Worm (Caenorhabditis elegans) whole organism, young adult: ENCODE measurements around the gene trx-2.

ENCODE experiments used
- B0019.2 ChIP-seq: fragments of 200-800 bp; sonication (Bioruptor generic); conservative IDR thresholded peaks from 2 replicates; pipeline ENCODE4 v1.3.6; 2022; ENCODE audit warnings: missing genetic modification reagents, missing genetic modification characterization, missing compliant biosample characterization
- C06A6.2 ChIP-seq: fragments of 200-800 bp; sonication (Bioruptor generic); conservative IDR thresholded peaks from 2 replicates; pipeline ENCODE4 v1.3.6; 2022; ENCODE audit warnings: missing genetic modification characterization, missing compliant biosample characterization
- D2030.7 ChIP-seq: fragments of 200-800 bp; sonication (Bioruptor generic); IDR thresholded peaks from 2 replicates; pipeline ENCODE4 v1.3.6; 2022; ENCODE audit warnings: missing genetic modification reagents, missing genetic modification characterization, missing compliant biosample characterization
- F33H1.4 ChIP-seq: fragments of 200-800 bp; sonication (Bioruptor generic); IDR thresholded peaks from 2 replicates; pipeline ENCODE4 v1.3.6; 2022; ENCODE audit warnings: missing genetic modification reagents, missing genetic modification characterization, missing compliant biosample characterization
- F37B4.10 ChIP-seq: fragments of 200-800 bp; sonication (Bioruptor generic); IDR thresholded peaks from 2 replicates; pipeline ENCODE4 v1.3.6; 2022; ENCODE audit warnings: missing genetic modification characterization, missing compliant biosample characterization
- F52B5.7 ChIP-seq: sonication (generic microtip); optimal IDR thresholded peaks from 2 replicates; lab custom pipeline; 2016; ENCODE audit warnings: mild to moderate bottlenecking, missing genetic modification characterization, missing compliant biosample characterization
- F57A8.1 ChIP-seq: fragments of 200-800 bp; sonication (Bioruptor generic); optimal IDR thresholded peaks from 2 replicates; lab custom pipeline; 2018; ENCODE audit warnings: mild to moderate bottlenecking, missing genetic modification characterization, moderate library complexity, missing compliant biosample characterization
- K11D2.4 ChIP-seq: fragments of 200-800 bp; sonication (Bioruptor generic); IDR thresholded peaks from 2 replicates; pipeline ENCODE4 v1.3.6; 2022; ENCODE audit warnings: missing genetic modification reagents, missing genetic modification characterization, missing compliant biosample characterization
- Y56A3A.18 ChIP-seq: fragments of 200-800 bp; sonication (Bioruptor generic); IDR thresholded peaks from 2 replicates; pipeline ENCODE4 v1.3.6; 2022; ENCODE audit warnings: missing genetic modification reagents, missing genetic modification characterization, missing compliant biosample characterization
- Y79H2A.3 ChIP-seq: fragments of 200-800 bp; sonication (Bioruptor generic); conservative IDR thresholded peaks from 2 replicates; pipeline ENCODE4 v1.3.6; 2022; ENCODE audit warnings: missing genetic modification reagents, missing genetic modification characterization, missing compliant biosample characterization
- akir-1 ChIP-seq: fragments of 200-800 bp; sonication (Bioruptor generic); optimal IDR thresholded peaks from 2 replicates; lab custom pipeline; 2018; ENCODE audit warnings: mild to moderate bottlenecking, missing genetic modification characterization, moderate library complexity, missing compliant biosample characterization
- aptf-3 ChIP-seq: fragments of 200-800 bp; sonication (Bioruptor generic); IDR thresholded peaks from 2 replicates; pipeline ENCODE4 v1.3.6; 2022; ENCODE audit warnings: missing genetic modification characterization, missing compliant biosample characterization
- atf-7 ChIP-seq: sonication (generic microtip); optimal IDR thresholded peaks from 2 replicates; lab custom pipeline; 2017; ENCODE audit warnings: mild to moderate bottlenecking, missing genetic modification characterization, missing compliant biosample characterization
- athp-1 ChIP-seq: sonication (generic microtip); optimal IDR thresholded peaks from 2 replicates; lab custom pipeline; 2017; ENCODE audit warnings: mild to moderate bottlenecking, missing genetic modification characterization, missing compliant biosample characterization
- attf-3 ChIP-seq: fragments of 200-800 bp; sonication (Bioruptor generic); conservative IDR thresholded peaks from 2 replicates; pipeline ENCODE4 v1.3.6; 2022; ENCODE audit warnings: missing genetic modification reagents, missing genetic modification characterization, missing compliant biosample characterization
- bed-1 ChIP-seq: fragments of 200-800 bp; sonication (Bioruptor generic); IDR thresholded peaks from 2 replicates; pipeline ENCODE4 v1.3.6; 2022; ENCODE audit warnings: missing genetic modification reagents, missing genetic modification characterization, missing compliant biosample characterization
- ccch-3 ChIP-seq: fragments of 200-800 bp; sonication (Bioruptor generic); optimal IDR thresholded peaks from 2 replicates; lab custom pipeline; 2018; ENCODE audit warnings: mild to moderate bottlenecking, missing genetic modification characterization, missing compliant biosample characterization
- cebp-1 ChIP-seq, 2 experiments: fragments of 200-800 bp in 1 of 2; sonication (Bioruptor generic) in 1 of 2; sonication (generic microtip) in 1 of 2; IDR thresholded peaks in 1 of 2; optimal IDR thresholded peaks in 1 of 2; 2 replicates each; pipeline versions ENCODE4 v1.3.6 to Lab custom; 2017 to 2022; ENCODE audit warnings: missing compliant biosample characterization in 2 of 2, missing genetic modification characterization in 2 of 2, mild to moderate bottlenecking in 1 of 2, missing genetic modification reagents in 1 of 2, moderate library complexity in 1 of 2
- cebp-2 ChIP-seq: fragments of 200-800 bp; sonication (Bioruptor generic); IDR thresholded peaks from 2 replicates; pipeline ENCODE4 v1.3.6; 2022; ENCODE audit warnings: missing genetic modification characterization, missing compliant biosample characterization
- ceh-58 ChIP-seq: fragments of 200-800 bp; sonication (Bioruptor generic); IDR thresholded peaks from 2 replicates; pipeline ENCODE4 v1.3.6; 2022; ENCODE audit warnings: missing genetic modification characterization, missing compliant biosample characterization
- ceh-79 ChIP-seq: sonication (generic microtip); optimal IDR thresholded peaks from 2 replicates; lab custom pipeline; 2017; ENCODE audit warnings: mild to moderate bottlenecking, missing genetic modification characterization, missing compliant biosample characterization
- die-1 ChIP-seq: sonication (generic microtip); optimal IDR thresholded peaks from 2 replicates; lab custom pipeline; 2016; ENCODE audit warnings: missing genotype, mild to moderate bottlenecking, missing genetic modification characterization, missing compliant biosample characterization
- egl-18 ChIP-seq: fragments of 200-800 bp; sonication (Bioruptor generic); IDR thresholded peaks from 2 replicates; pipeline ENCODE4 v1.3.6; 2022; ENCODE audit warnings: missing genetic modification reagents, missing genetic modification characterization, missing compliant biosample characterization
- egrh-3 ChIP-seq: fragments of 200-800 bp; sonication (Bioruptor generic); IDR thresholded peaks from 2 replicates; pipeline ENCODE4 v1.3.6; 2022; ENCODE audit warnings: missing genetic modification reagents, missing genetic modification characterization, missing compliant biosample characterization
- ets-4 ChIP-seq: fragments of 200-800 bp; sonication (Bioruptor generic); optimal IDR thresholded peaks from 2 replicates; lab custom pipeline; 2018; ENCODE audit warnings: mild to moderate bottlenecking, missing genetic modification characterization, missing compliant biosample characterization
- fkh-3 ChIP-seq: sonication (generic microtip); optimal IDR thresholded peaks from 2 replicates; lab custom pipeline; 2016; ENCODE audit warnings: mild to moderate bottlenecking, missing genetic modification characterization, missing compliant biosample characterization
- him-1 ChIP-seq: sonication (generic microtip); optimal IDR thresholded peaks from 2 replicates; lab custom pipeline; 2016; ENCODE audit warnings: missing genotype, missing genetic modification reagents, missing genetic modification characterization, missing compliant biosample characterization
- hlh-12 ChIP-seq: sonication (generic microtip); optimal IDR thresholded peaks from 2 replicates; lab custom pipeline; 2016; ENCODE audit warnings: missing genetic modification characterization, missing compliant biosample characterization
- hlh-26 ChIP-seq: fragments of 200-800 bp; sonication (Bioruptor generic); conservative IDR thresholded peaks from 2 replicates; pipeline ENCODE4 v1.3.6; 2022; ENCODE audit warnings: missing genetic modification reagents, missing genetic modification characterization, missing compliant biosample characterization
- hmg-1.2 ChIP-seq: fragments of 200-800 bp; sonication (Bioruptor generic); IDR thresholded peaks from 2 replicates; pipeline ENCODE4 v1.3.6; 2022; ENCODE audit warnings: missing genetic modification reagents, missing genetic modification characterization, missing compliant biosample characterization
- hrde-1 ChIP-seq: sonication (generic microtip); optimal IDR thresholded peaks from 2 replicates; lab custom pipeline; 2016; ENCODE audit warnings: missing genetic modification characterization, mild to moderate bottlenecking, missing compliant biosample characterization, moderate library complexity, missing genotype, missing genetic modification reagents, borderline replicate concordance
- hsf-1 ChIP-seq: fragments of 200-800 bp; sonication (Bioruptor generic); IDR thresholded peaks from 2 replicates; pipeline ENCODE4 v1.3.6; 2022; ENCODE audit warnings: missing genetic modification reagents, missing genetic modification characterization, missing compliant biosample characterization
- let-526 ChIP-seq: fragments of 200-800 bp; sonication (Bioruptor generic); IDR thresholded peaks from 2 replicates; pipeline ENCODE4 v1.3.6; 2022; ENCODE audit warnings: missing genetic modification reagents, missing genetic modification characterization, missing compliant biosample characterization
- let-607 ChIP-seq, 2 experiments: fragments of 200-800 bp in 1 of 2; sonication (Bioruptor generic) in 1 of 2; sonication (generic microtip) in 1 of 2; optimal IDR thresholded peaks; 2 replicates each; lab custom pipeline; 2016 to 2018; ENCODE audit warnings: mild to moderate bottlenecking in 2 of 2, missing compliant biosample characterization in 2 of 2, missing genetic modification characterization in 2 of 2, moderate library complexity in 2 of 2, missing genotype in 1 of 2
- lin-35 ChIP-seq, 3 experiments: fragments of 150-350 bp in 2 of 3; sonication (generic microtip) in 1 of 3; optimal IDR thresholded peaks; 2 replicates each; lab custom pipeline; 2014 to 2018; ENCODE audit warnings: missing biosample characterization in 3 of 3, missing genetic modification characterization in 3 of 3, missing genetic modification reagents in 3 of 3
- lin-40 ChIP-seq: sonication (generic microtip); optimal IDR thresholded peaks from 2 replicates; lab custom pipeline; 2016; ENCODE audit warnings: missing genetic modification characterization, mild to moderate bottlenecking, missing compliant biosample characterization, missing genotype, missing genetic modification reagents
- madf-6 ChIP-seq: fragments of 200-800 bp; sonication (Bioruptor generic); IDR thresholded peaks from 2 replicates; pipeline ENCODE4 v1.3.6; 2022; ENCODE audit warnings: missing genetic modification reagents, missing genetic modification characterization, missing compliant biosample characterization
- mcd-1 ChIP-seq: fragments of 200-800 bp; sonication (Bioruptor generic); IDR thresholded peaks from 2 replicates; pipeline ENCODE4 v1.3.6; 2022; ENCODE audit warnings: missing genetic modification reagents, missing genetic modification characterization, missing compliant biosample characterization
- nfya-1 ChIP-seq: sonication (generic microtip); optimal IDR thresholded peaks from 2 replicates; lab custom pipeline; 2017; ENCODE audit warnings: antibody characterized with exemption, missing compliant biosample characterization, missing genetic modification characterization, borderline replicate concordance; ENCODE audit not compliant: insufficient read depth
- nhr-27 ChIP-seq: fragments of 200-800 bp; sonication (Bioruptor generic); optimal IDR thresholded peaks from 2 replicates; lab custom pipeline; 2018; ENCODE audit warnings: mild to moderate bottlenecking, missing genetic modification characterization, moderate library complexity, missing compliant biosample characterization
- rcor-1 ChIP-seq: fragments of 200-800 bp; sonication (Bioruptor generic); IDR thresholded peaks from 2 replicates; pipeline ENCODE4 v1.3.6; 2022; ENCODE audit warnings: missing genetic modification reagents, missing genetic modification characterization, missing compliant biosample characterization
- rec-8 ChIP-seq, 2 experiments: sonication (generic microtip); optimal IDR thresholded peaks; 2 replicates each; lab custom pipeline; 2016; ENCODE audit warnings: mild to moderate bottlenecking in 2 of 2, missing genetic modification characterization in 2 of 2, missing genetic modification reagents in 2 of 2, missing genotype in 2 of 2, missing biosample characterization in 1 of 2, missing compliant biosample characterization in 1 of 2, moderate library complexity in 1 of 2
- sdz-38 ChIP-seq: sonication (generic microtip); optimal IDR thresholded peaks from 2 replicates; lab custom pipeline; 2016; ENCODE audit warnings: missing genotype, missing genetic modification characterization, missing compliant biosample characterization
- somi-1 ChIP-seq: fragments of 200-800 bp; sonication (Bioruptor generic); optimal IDR thresholded peaks from 2 replicates; lab custom pipeline; 2018; ENCODE audit warnings: mild to moderate bottlenecking, missing genetic modification characterization, missing compliant biosample characterization
- tbp1 ChIP-seq: fragments of 200-800 bp; sonication (Bioruptor generic); optimal IDR thresholded peaks from 2 replicates; lab custom pipeline; 2018; ENCODE audit warnings: mild to moderate bottlenecking, missing genetic modification characterization, missing compliant biosample characterization
- unc-130 ChIP-seq: sonication (generic microtip); optimal IDR thresholded peaks from 2 replicates; lab custom pipeline; 2016; ENCODE audit warnings: missing genetic modification reagents, missing genetic modification characterization, missing compliant biosample characterization
- unc-62 ChIP-seq: fragments of 150-350 bp; optimal IDR thresholded peaks from 2 replicates; lab custom pipeline; 2014; ENCODE audit warnings: missing biosample characterization, missing genetic modification reagents, missing genetic modification characterization

trx-2 gene

DNA sequence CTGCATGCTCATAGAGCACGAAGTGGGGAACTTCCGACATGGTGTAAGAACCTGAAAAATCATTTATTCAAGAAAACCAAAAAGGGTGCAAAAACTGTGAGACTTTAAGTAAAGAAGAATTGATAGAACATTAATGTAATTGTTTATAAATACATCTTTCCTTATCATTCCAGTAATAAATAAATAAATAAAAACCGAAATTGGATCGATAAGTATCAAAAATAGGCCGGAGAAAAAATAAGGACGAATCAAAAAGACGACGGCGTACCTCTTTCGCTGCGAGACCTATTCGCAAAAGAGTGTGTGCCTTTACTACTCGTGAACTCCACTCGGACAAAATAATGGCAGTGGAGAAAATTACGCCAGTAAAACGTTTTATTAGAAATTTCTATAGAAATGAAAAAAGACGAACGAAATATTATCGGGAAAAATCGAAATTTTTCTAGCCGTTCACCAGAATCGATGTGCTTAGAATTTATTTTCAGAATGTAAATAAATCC is 38.5 kb downstream of the trx-2 start, which contains the start of gene nol-56 (continued):
- TF ChIP-seq akir-1 (GFP tag; lab: Kevin White, UChicago): no peak
- peak; percentile 78 for TF ChIP-seq mcd-1 (GFP tag; lab: Robert Waterston, UW)
- TF ChIP-seq D2030.7: peak; percentile 53
- 0 out of 2 replicates have a peak, but pooled peaks have one; percentile 10 for TF ChIP-seq hmg-1.2 (GFP tag; lab: Robert Waterston, UW)
- 0 out of 2 replicates have a peak, but pooled peaks have one; percentile 25 for TF ChIP-seq let-526
- no peak for TF ChIP-seq atf-7 (tag; lab: Kevin White, UChicago)
- TF ChIP-seq fkh-3 (tag; lab: Kevin White, UChicago): no peak
- peak; percentile 49 for TF ChIP-seq unc-130 (GFP tag; lab: Kevin White, UChicago)
- TF ChIP-seq ccch-3 (GFP tag; lab: Kevin White, UChicago): no peak
- TF ChIP-seq egl-18 (GFP tag; lab: Robert Waterston, UW): no peak
- TF ChIP-seq F57A8.1: no peak
- 0 out of 2 replicates have a peak, but pooled peaks have one; percentile 15 for TF ChIP-seq rcor-1 (GFP tag; lab: Robert Waterston, UW)
- TF ChIP-seq C06A6.2 (GFP tag; lab: Robert Waterston, UW): no peak
- TF ChIP-seq let-607 (tag; optimal IDR thresholded peaks at IDR 0.05; lab: Kevin White, UChicago): peak in 1 of 2 experiments; percentile 60
- no peak for TF ChIP-seq somi-1 (GFP tag; lab: Kevin White, UChicago)
- TF ChIP-seq hlh-12 (tag; lab: Kevin White, UChicago): no peak
- TF ChIP-seq tbp1: peak; percentile 47
- TF ChIP-seq hrde-1 (tag; lab: Kevin White, UChicago): peak; percentile 13
- no peak for TF ChIP-seq unc-62
- TF ChIP-seq rec-8 (tag; optimal IDR thresholded peaks at IDR 0.05; lab: Kevin White, UChicago): no peak
- no peak for TF ChIP-seq F52B5.7 (tag; lab: Kevin White, UChicago)
- no peak for TF ChIP-seq Y56A3A.18
- no peak for TF ChIP-seq B0019.2 (GFP tag; lab: Robert Waterston, UW)
- TF ChIP-seq nfya-1 (tag; lab: Kevin White, UChicago): no peak
- no peak for TF ChIP-seq cebp-2
- no peak for TF ChIP-seq die-1 (tag; lab: Kevin White, UChicago)
- TF ChIP-seq lin-35 (GFP tag; optimal IDR thresholded peaks at IDR 0.05; lab: Kevin White, UChicago): peak in 1 of 3 experiments; percentile 71
- TF ChIP-seq attf-3 (GFP tag; lab: Robert Waterston, UW): peak; percentile 32; the same call in 1 of the 2 replicates
- TF ChIP-seq aptf-3 (GFP tag; lab: Robert Waterston, UW): no peak
- no peak for TF ChIP-seq sdz-38
- peak; percentile 71 for TF ChIP-seq lin-40 (tag; lab: Kevin White, UChicago)
- no peak for TF ChIP-seq K11D2.4 (GFP tag; lab: Robert Waterston, UW)
- TF ChIP-seq athp-1 (tag; lab: Kevin White, UChicago): peak; percentile 2
- TF ChIP-seq ceh-79: no peak
- no peak for TF ChIP-seq him-1 (tag; lab: Kevin White, UChicago)
- no peak for TF ChIP-seq hlh-26 (GFP tag; lab: Robert Waterston, UW)
- no peak for TF ChIP-seq Y79H2A.3
- no peak for TF ChIP-seq nhr-27 (tag; lab: Kevin White, UChicago)
- TF ChIP-seq cebp-1 (GFP tag; IDR thresholded peaks at IDR 0.05; lab: Robert Waterston, UW): no peak
- peak; percentile 53 for TF ChIP-seq cebp-1 (tag; optimal IDR thresholded peaks at IDR 0.05; lab: Kevin White, UChicago)
- no peak for TF ChIP-seq ceh-58 (GFP tag; lab: Robert Waterston, UW)
- TF ChIP-seq F37B4.10 (GFP tag; lab: Robert Waterston, UW): no peak
- peak; percentile 95 for TF ChIP-seq F33H1.4 (GFP tag; lab: Robert Waterston, UW)
- TF ChIP-seq ets-4 (GFP tag; lab: Kevin White, UChicago): no peak
- TF ChIP-seq bed-1: no peak
- peak; percentile 51; the same call in 1 of the 2 replicates for TF ChIP-seq madf-6 (GFP tag; lab: Robert Waterston, UW)
- no peak for TF ChIP-seq egrh-3 (GFP tag; lab: Robert Waterston, UW)
- TF ChIP-seq hsf-1: no peak
